Worm (Caenorhabditis elegans): ENCODE results near the gene Y48B6A.10.

DNA sequence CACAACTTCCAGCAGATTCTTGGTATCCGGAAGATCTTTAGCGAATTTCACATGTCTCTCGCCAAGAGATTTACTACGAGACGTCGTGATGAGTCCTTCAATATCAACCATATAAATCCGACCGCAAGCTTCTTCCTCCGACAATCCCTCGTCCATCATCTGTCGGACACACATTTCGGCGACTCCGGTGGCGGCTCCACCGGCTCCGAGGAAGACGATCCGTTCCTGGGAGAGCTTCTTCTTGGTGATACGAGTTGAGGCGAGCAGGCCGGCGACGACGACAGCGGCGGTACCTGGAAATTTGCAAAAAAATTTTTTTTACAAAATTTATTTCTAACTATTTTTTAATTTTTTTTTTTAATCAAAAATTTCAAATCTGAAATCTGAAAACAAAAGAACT, 15.9 kb downstream of the Y48B6A.10 start:
- no peak for TF ChIP-seq nhr-42 (GFP tag; IDR thresholded peaks at IDR 0.05)
- TF ChIP-seq nhr-111 (GFP tag; optimal IDR thresholded peaks at IDR 0.05) = no peak
- no peak for TF ChIP-seq mxl-3 (GFP tag; optimal IDR thresholded peaks at IDR 0.05)
- TF ChIP-seq gei-8 (GFP tag; optimal IDR thresholded peaks at IDR 0.05) = no peak
- TF ChIP-seq jun-1 (tag; optimal IDR thresholded peaks at IDR 0.05) = no peak
- no peak for TF ChIP-seq ceh-44 (GFP tag; IDR thresholded peaks at IDR 0.05)
- no peak for TF ChIP-seq egl-27 (tag; optimal IDR thresholded peaks at IDR 0.05)
- TF ChIP-seq nhr-77 (tag; optimal IDR thresholded peaks at IDR 0.05) = no peak
- no peak for TF ChIP-seq mep-1 (tag; optimal IDR thresholded peaks at IDR 0.05)
- no peak for TF ChIP-seq T20F7.1 (GFP tag; optimal IDR thresholded peaks at IDR 0.05)
- TF ChIP-seq nhr-11 (tag; optimal IDR thresholded peaks at IDR 0.05) = no peak
- TF ChIP-seq saeg-2 (GFP tag; IDR thresholded peaks at IDR 0.05) = no peak
